Fruit fly (Drosophila melanogaster) ovary, adult (tissue): Measurements from ENCODE around the gene Kyat.
A peak's percentile ranks its signal among the peaks of the same experiment; 100 is the strongest.

ENCODE experiments used
- CG17801 ChIP-seq: fragments of 200-800 bp; optimal IDR thresholded peaks from 2 replicates; lab custom pipeline; 2019; ENCODE audit warnings: missing biosample characterization, mild to moderate bottlenecking, missing genetic modification characterization, moderate library complexity; ENCODE audit not compliant: partially characterized antibody

Gene Kyat

dm6 chr3R:11778879-11779278 lies 43.4 kb downstream of the Kyat start:
- TF ChIP-seq CG17801 = no peak

- peak; percentile 55 for TF ChIP-seq CG17801
Measured at dm6 chr3R:11778012-11778865, 44.1 kb downstream of the Kyat start.

- TF ChIP-seq CG17801 = no peak
Measured at dm6 chr3R:11777058-11777457, 45.2 kb downstream of the Kyat start.

DNA sequence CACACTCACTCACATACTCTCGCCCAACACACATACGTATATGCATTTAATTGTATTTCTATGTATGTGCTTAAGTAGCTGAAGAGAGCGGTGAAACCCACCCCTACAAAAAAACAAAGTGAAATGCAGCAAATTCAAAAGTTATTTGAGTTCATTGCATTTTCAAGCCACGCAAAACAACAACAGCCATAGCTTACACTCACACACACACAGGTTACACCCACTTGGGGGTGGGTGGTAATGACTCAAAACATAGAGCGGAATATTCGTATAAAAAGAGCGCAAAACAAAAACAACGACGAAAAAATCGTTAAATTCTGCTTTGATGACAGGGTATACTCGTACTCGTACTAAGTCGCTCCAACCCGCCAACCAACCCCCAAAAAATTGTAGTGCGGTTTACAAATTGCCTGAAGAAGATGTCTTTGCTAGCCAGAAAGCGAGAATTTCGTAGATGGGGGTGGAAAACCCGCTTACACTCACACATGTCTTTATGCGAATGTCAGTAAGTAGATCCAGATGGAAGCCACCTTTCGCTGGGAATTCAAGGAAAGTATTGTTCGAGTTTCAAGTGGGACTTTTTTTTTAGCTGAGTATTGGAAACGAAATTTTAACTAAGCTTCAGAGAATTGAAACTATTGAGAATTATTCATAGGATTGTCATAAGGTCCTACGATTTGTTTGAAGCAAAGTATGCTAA lies 46.1 kb downstream of the Kyat start:
- TF ChIP-seq CG17801 = no peak

dm6 chr3R:11775207-11775606 lies 47.1 kb downstream of the Kyat start:
- no peak for TF ChIP-seq CG17801

DNA sequence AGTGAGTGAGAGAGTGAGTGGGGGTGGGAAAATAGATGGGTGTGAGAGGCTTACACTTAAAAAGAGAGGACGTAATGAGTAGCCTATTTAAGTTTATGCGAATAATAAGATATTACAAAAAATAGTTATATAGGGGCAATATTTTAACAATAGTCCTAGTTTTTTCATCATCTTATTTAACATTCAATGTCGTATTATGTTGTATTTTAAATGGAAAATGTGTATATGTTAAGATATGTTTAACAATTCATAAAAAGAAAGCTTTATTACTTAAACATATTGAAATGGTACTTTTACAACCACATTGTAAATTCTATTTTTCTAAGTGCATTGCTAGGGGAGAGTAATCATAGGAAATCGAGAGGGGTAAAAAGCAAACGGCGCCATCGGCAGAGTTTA lies 48.3 kb downstream of the Kyat start:
- no peak for TF ChIP-seq CG17801

- no peak for TF ChIP-seq CG17801
Measured at dm6 chr3R:11773325-11773998, 48.8 kb downstream of the Kyat start.

DNA sequence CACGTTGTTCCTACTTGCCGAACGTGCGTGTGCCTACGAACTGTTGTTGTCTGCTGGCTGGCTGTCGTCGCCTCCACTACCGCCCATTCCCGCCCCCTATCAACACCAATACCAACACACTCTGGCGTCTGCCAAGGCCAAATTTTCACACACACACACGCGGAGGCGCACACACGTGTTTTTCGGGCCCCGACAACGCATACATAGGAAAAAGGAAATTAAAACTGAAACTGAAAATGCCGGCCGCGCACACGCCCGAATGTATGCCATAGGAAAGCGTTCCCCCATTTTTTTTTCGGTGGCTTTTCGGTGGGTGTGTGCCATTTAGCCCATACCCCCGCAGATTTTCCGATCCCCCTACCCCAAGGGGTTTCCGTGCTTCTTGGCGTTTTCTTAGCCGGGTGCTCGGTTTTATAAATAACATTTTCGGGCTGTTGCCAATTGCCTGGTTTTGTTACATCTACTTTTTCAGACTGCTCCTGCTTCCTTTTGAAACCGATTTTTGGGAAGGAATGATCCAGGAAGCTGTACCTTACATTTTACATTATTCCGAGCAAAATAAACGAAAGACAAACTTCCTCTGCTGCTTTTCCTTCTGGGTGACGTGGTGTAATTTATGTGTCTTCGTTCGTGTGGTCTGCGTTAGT lies 50.0 kb downstream of the Kyat start:
- no peak for TF ChIP-seq CG17801

DNA sequence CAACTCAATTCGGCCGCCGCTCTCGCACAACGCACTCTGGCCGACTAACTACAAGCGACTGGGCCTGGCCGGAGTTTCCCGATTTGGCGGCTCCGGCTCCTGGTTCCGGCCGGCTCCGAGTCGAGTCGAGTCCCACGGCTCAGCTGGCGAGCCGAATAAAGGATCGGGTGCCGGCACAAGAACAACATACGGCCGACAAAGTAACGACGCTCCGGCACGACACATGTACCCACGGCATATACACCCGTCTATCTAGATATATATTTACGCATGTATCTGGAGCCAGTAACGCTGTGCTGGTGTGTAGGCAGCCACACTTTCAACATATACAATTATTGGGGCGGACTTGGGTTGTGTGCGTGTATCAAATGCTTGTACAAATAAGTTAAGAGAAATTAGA lies 50.8 kb downstream of the Kyat start:
- no peak for TF ChIP-seq CG17801

- TF ChIP-seq CG17801 = no peak
Measured at dm6 chr3R:11770733-11771132, 51.6 kb downstream of the Kyat start.
